Fruit fly (Drosophila melanogaster): Measurements from ENCODE around the gene LysE.

- TF ChIP-seq ind (GFP tag; optimal IDR thresholded peaks at IDR 0.05) (no peak), Ets97D (GFP tag; optimal IDR thresholded peaks at IDR 0.05) (no peak), chif (GFP tag; optimal IDR thresholded peaks at IDR 0.05) (no peak), CG14965 (GFP tag; optimal IDR thresholded peaks at IDR 0.05; ENCODE audit: borderline replicate concordance) (no peak), CG8478 (optimal IDR thresholded peaks at IDR 0.05) (no peak), croc (GFP tag; conservative IDR thresholded peaks at IDR 0.05) (no peak), CG2120 (GFP tag; optimal IDR thresholded peaks at IDR 0.05) (no peak), psq (GFP tag; optimal IDR thresholded peaks at IDR 0.05) (no peak), ttk (GFP tag; IDR thresholded peaks at IDR 0.05) (no peak)
These were observed 44.2 kb upstream of the LysE start for dm6 chr3L:1168445-1168844.
